Fruit fly (Drosophila melanogaster): ENCODE data around the gene cas.

cas gene

dm6 chr3R:5669740-5670659, 46.6 kb downstream of the cas start:
- peak; percentile 8 for TF ChIP-seq noc (tag; optimal IDR thresholded peaks at IDR 0.05)

dm6 chr3R:5668928-5669739, 47.5 kb downstream of the cas start, which contains the start of the genes Xe7 and Atg17:
Gene Xe7 (minus strand): TSS chr3R:5669334.
Gene Atg17 (plus strand): TSS chr3R:5669713.
- peak; percentile 90 for TF ChIP-seq noc (tag; optimal IDR thresholded peaks at IDR 0.05)
